Worm (Caenorhabditis elegans): Measurements from ENCODE around the gene kin-20.
A peak's percentile ranks its signal among the peaks of the same experiment; 100 is the strongest.

kin-20 gene

ce11 chrX:15225180-15225724 is 52.3 kb downstream of the kin-20 start:
- peak; percentile 69 for TF ChIP-seq ces-1 (GFP tag; optimal IDR thresholded peaks at IDR 0.05)
- no peak for TF ChIP-seq bed-3 (GFP tag; optimal IDR thresholded peaks at IDR 0.05)
- TF ChIP-seq lin-32 (GFP tag; optimal IDR thresholded peaks at IDR 0.05): no peak

- TF ChIP-seq sptf-1 (tag; optimal IDR thresholded peaks at IDR 0.05) (no peak), unc-62 (GFP tag; optimal IDR thresholded peaks at IDR 0.05) (peak; percentile 72), M03D4.4 (tag; optimal IDR thresholded peaks at IDR 0.05) (no peak), cnd-1 (tag; optimal IDR thresholded peaks at IDR 0.05) (no peak), lsy-2 (tag; optimal IDR thresholded peaks at IDR 0.05) (no peak), pha-4 (tag; optimal IDR thresholded peaks at IDR 0.05) (no peak), nhr-28 (tag; optimal IDR thresholded peaks at IDR 0.05) (no peak), hlh-1 (tag; optimal IDR thresholded peaks at IDR 0.05) (peak; percentile 31)
Measured at ce11 chrX:15224128-15224527, 53.4 kb downstream of the kin-20 start.

- no peak for TF ChIP-seq ham-2 (GFP tag; optimal IDR thresholded peaks at IDR 0.05)
- TF ChIP-seq bed-3 (GFP tag; optimal IDR thresholded peaks at IDR 0.05): no peak
- TF ChIP-seq tbx-8 (GFP tag; optimal IDR thresholded peaks at IDR 0.05): no peak
- no peak for TF ChIP-seq nhr-2 (tag; optimal IDR thresholded peaks at IDR 0.05)
- no peak for TF ChIP-seq mep-1 (tag; optimal IDR thresholded peaks at IDR 0.05)
- no peak for TF ChIP-seq ceh-39 (tag; optimal IDR thresholded peaks at IDR 0.05)
- no peak for TF ChIP-seq unc-39 (tag; optimal IDR thresholded peaks at IDR 0.05)
- TF ChIP-seq snpc-4 (tag; optimal IDR thresholded peaks at IDR 0.05): no peak
- no peak for TF ChIP-seq blmp-1 (tag; optimal IDR thresholded peaks at IDR 0.05)
- TF ChIP-seq mab-5 (tag; optimal IDR thresholded peaks at IDR 0.05): no peak
- no peak for TF ChIP-seq ceh-43 (GFP tag; optimal IDR thresholded peaks at IDR 0.05)
- TF ChIP-seq sptf-1 (tag; optimal IDR thresholded peaks at IDR 0.05): no peak
- TF ChIP-seq lin-13 (tag; optimal IDR thresholded peaks at IDR 0.05): no peak
- no peak for TF ChIP-seq nhr-28 (tag; optimal IDR thresholded peaks at IDR 0.05)
- TF ChIP-seq ztf-11 (tag; optimal IDR thresholded peaks at IDR 0.05): no peak
- no peak for TF ChIP-seq ces-1 (GFP tag; optimal IDR thresholded peaks at IDR 0.05)
- no peak for TF ChIP-seq unc-120 (tag; optimal IDR thresholded peaks at IDR 0.05; ENCODE audit: poor library complexity, severe bottlenecking)
Measured at ce11 chrX:15222789-15223188, 54.8 kb downstream of the kin-20 start.

ce11 chrX:15221865-15222551 is 55.6 kb downstream of the kin-20 start:
- TF ChIP-seq pha-4 (tag; optimal IDR thresholded peaks at IDR 0.05): peak; percentile 9
- TF ChIP-seq nhr-76 (tag; optimal IDR thresholded peaks at IDR 0.05): no peak
- TF ChIP-seq ham-2 (GFP tag; optimal IDR thresholded peaks at IDR 0.05): peak; percentile 41
- TF ChIP-seq ces-1 (GFP tag; optimal IDR thresholded peaks at IDR 0.05): peak; percentile 19

- TF ChIP-seq zip-8 (tag; optimal IDR thresholded peaks at IDR 0.05) (no peak), ham-2 (GFP tag; optimal IDR thresholded peaks at IDR 0.05) (no peak), unc-62 (GFP tag; optimal IDR thresholded peaks at IDR 0.05) (no peak), flh-1 (GFP tag; optimal IDR thresholded peaks at IDR 0.05) (no peak), bed-3 (GFP tag; optimal IDR thresholded peaks at IDR 0.05) (no peak)
Measured at ce11 chrX:15221107-15221506, 56.5 kb downstream of the kin-20 start.

Data from whole organism, mixed stage, embryonic.